Fruit fly (Drosophila melanogaster) whole organism, embryonic: ENCODE results near the gene CG10845.

Experiments
- Bdp1 ChIP-seq: fragments of 200-800 bp; sonication (Bioruptor generic); optimal IDR thresholded peaks from 3 replicates; lab custom pipeline; 2016; ENCODE audit warnings: missing biosample characterization, missing genetic modification characterization
- Blimp-1 ChIP-seq: fragments of 200-800 bp; sonication (Bioruptor generic); optimal IDR thresholded peaks from 3 replicates; lab custom pipeline; 2018; ENCODE audit warnings: missing biosample characterization, missing genetic modification characterization, mild to moderate bottlenecking, moderate library complexity, missing genetic modification reagents
- CG10209 ChIP-seq: fragments of 200-800 bp; sonication (Bioruptor generic); optimal IDR thresholded peaks from 3 replicates; lab custom pipeline; 2017; ENCODE audit warnings: missing biosample characterization, mild to moderate bottlenecking, missing genetic modification characterization, missing genetic modification reagents
- CG10267 ChIP-seq: fragments of 200-800 bp; sonication (Bioruptor generic); optimal IDR thresholded peaks from 2 replicates; lab custom pipeline; 2018; ENCODE audit warnings: missing biosample characterization, mild to moderate bottlenecking, missing genetic modification characterization, moderate library complexity
- CG14014 ChIP-seq: fragments of 200-800 bp; sonication (Bioruptor generic); IDR thresholded peaks from 2 replicates; pipeline ENCODE4 v1.3.6; 2022; ENCODE audit warnings: missing biosample characterization, missing genetic modification characterization
- CG14860 ChIP-seq: fragments of 200-800 bp; sonication (Bioruptor generic); IDR thresholded peaks from 3 replicates; pipeline ENCODE4 v1.3.6; 2022; ENCODE audit warnings: missing biosample characterization, missing genetic modification characterization; ENCODE audit not compliant: partially characterized antibody
- CG1647 ChIP-seq: fragments of 200-800 bp; sonication (Bioruptor generic); optimal IDR thresholded peaks from 3 replicates; lab custom pipeline; 2016; ENCODE audit warnings: missing biosample characterization, missing genetic modification characterization
- CG17186 ChIP-seq: fragments of 200-800 bp; sonication (Bioruptor generic); optimal IDR thresholded peaks from 3 replicates; lab custom pipeline; 2017; ENCODE audit warnings: missing biosample characterization, missing genetic modification reagents, missing genetic modification characterization
- CG17829 ChIP-seq: fragments of 200-800 bp; optimal IDR thresholded peaks from 2 replicates; lab custom pipeline; 2019; ENCODE audit warnings: missing biosample characterization, mild to moderate bottlenecking, missing genetic modification characterization, moderate library complexity
- CG2129 ChIP-seq: fragments of 200-800 bp; sonication (Bioruptor generic); IDR thresholded peaks from 2 replicates; pipeline ENCODE4 v1.3.6; 2022; ENCODE audit warnings: missing biosample characterization, missing genetic modification characterization; ENCODE audit not compliant: partially characterized antibody
- CG31441 ChIP-seq: fragments of 200-800 bp; sonication (Bioruptor generic); IDR thresholded peaks from 2 replicates; pipeline ENCODE4 v1.3.6; 2022; ENCODE audit warnings: missing biosample characterization, missing genetic modification characterization
- CG32767 ChIP-seq: fragments of 200-800 bp; sonication (Bioruptor generic); IDR thresholded peaks from 2 replicates; pipeline ENCODE4 v1.3.6; 2022; ENCODE audit warnings: missing biosample characterization, missing genetic modification characterization
- CG33557 ChIP-seq: fragments of 200-800 bp; sonication (Bioruptor generic); optimal IDR thresholded peaks from 2 replicates; lab custom pipeline; 2019; ENCODE audit warnings: missing biosample characterization, mild to moderate bottlenecking, missing genetic modification characterization, moderate library complexity
- CG6654 ChIP-seq: fragments of 200-800 bp; sonication (Bioruptor generic); optimal IDR thresholded peaks from 2 replicates; lab custom pipeline; 2017; ENCODE audit warnings: missing biosample characterization, mild to moderate bottlenecking, missing genetic modification characterization
- CG6813 ChIP-seq: fragments of 200-800 bp; sonication (Bioruptor generic); optimal IDR thresholded peaks from 2 replicates; lab custom pipeline; 2017; ENCODE audit warnings: missing biosample characterization, missing genetic modification characterization, mild to moderate bottlenecking, moderate library complexity, missing genetic modification reagents
- CG7987 ChIP-seq: fragments of 200-800 bp; sonication (Bioruptor generic); optimal IDR thresholded peaks from 2 replicates; lab custom pipeline; 2018; ENCODE audit warnings: missing biosample characterization, mild to moderate bottlenecking, missing genetic modification characterization, moderate library complexity
- CG8765 ChIP-seq: fragments of 200-800 bp; sonication (Bioruptor generic); IDR thresholded peaks from 2 replicates; pipeline ENCODE4 v1.3.6; 2022; ENCODE audit warnings: missing biosample characterization, missing genetic modification characterization
- Dbx ChIP-seq: fragments of 200-800 bp; sonication (Bioruptor generic); IDR thresholded peaks from 3 replicates; pipeline ENCODE4 v1.3.6; 2022; ENCODE audit warnings: missing biosample characterization, missing genetic modification characterization
- Drgx ChIP-seq: fragments of 200-800 bp; sonication (Bioruptor generic); IDR thresholded peaks from 2 replicates; pipeline ENCODE4 v1.3.6; 2022; ENCODE audit warnings: missing biosample characterization, missing genetic modification characterization
- Fer2 ChIP-seq: fragments of 200-800 bp; sonication (Bioruptor generic); optimal IDR thresholded peaks from 2 replicates; lab custom pipeline; 2018; ENCODE audit warnings: missing biosample characterization, mild to moderate bottlenecking, missing genetic modification characterization, moderate library complexity
- H15 ChIP-seq: fragments of 200-800 bp; sonication (Bioruptor generic); IDR thresholded peaks from 3 replicates; pipeline ENCODE4 v1.3.6; 2022; ENCODE audit warnings: missing biosample characterization, missing genetic modification characterization
- HHEX ChIP-seq: fragments of 200-800 bp; sonication (Bioruptor generic); optimal IDR thresholded peaks from 3 replicates; lab custom pipeline; 2017; ENCODE audit warnings: missing biosample characterization, mild to moderate bottlenecking, missing genetic modification characterization, missing genetic modification reagents
- Hr39 ChIP-seq: fragments of >200 bp; optimal IDR thresholded peaks from 2 replicates; lab custom pipeline; 2017
- Ravus ChIP-seq: fragments of 200-800 bp; sonication (Bioruptor generic); IDR thresholded peaks from 2 replicates; pipeline ENCODE4 v1.3.6; 2022; ENCODE audit warnings: missing biosample characterization, missing genetic modification characterization
- Rfx ChIP-seq: fragments of 200-800 bp; sonication (Bioruptor generic); IDR thresholded peaks from 2 replicates; pipeline ENCODE4 v1.3.6; 2022; ENCODE audit warnings: missing biosample characterization, missing genetic modification characterization
- YL-1 ChIP-seq: fragments of 200-800 bp; sonication (Bioruptor generic); optimal IDR thresholded peaks from 3 replicates; lab custom pipeline; 2017; ENCODE audit warnings: missing biosample characterization, mild to moderate bottlenecking, missing genetic modification characterization
- al ChIP-seq: fragments of 200-800 bp; sonication (Bioruptor generic); IDR thresholded peaks from 2 replicates; pipeline ENCODE4 v1.3.6; 2022; ENCODE audit warnings: missing biosample characterization, missing genetic modification characterization
- chif ChIP-seq, 2 experiments: fragments of 200-800 bp; sonication (Bioruptor generic); optimal IDR thresholded peaks; 3 replicates each; lab custom pipeline; 2016; ENCODE audit warnings: missing biosample characterization in 2 of 2, missing genetic modification characterization in 2 of 2
- croc ChIP-seq: fragments of 200-800 bp; sonication (Bioruptor generic); conservative IDR thresholded peaks from 3 replicates; pipeline ENCODE4 v1.3.6; 2022; ENCODE audit warnings: missing biosample characterization, missing genetic modification characterization
- dm ChIP-seq: fragments of 200-800 bp; sonication (Bioruptor generic); optimal IDR thresholded peaks from 3 replicates; lab custom pipeline; 2016; ENCODE audit warnings: missing biosample characterization, missing genetic modification characterization
- exex ChIP-seq: fragments of 200-800 bp; sonication (Bioruptor generic); optimal IDR thresholded peaks from 4 replicates; lab custom pipeline; 2018; ENCODE audit warnings: missing biosample characterization, mild to moderate bottlenecking, missing genetic modification characterization, moderate library complexity
- fd102C ChIP-seq: fragments of 200-800 bp; sonication (Bioruptor generic); optimal IDR thresholded peaks from 2 replicates; lab custom pipeline; 2018; ENCODE audit warnings: missing biosample characterization, mild to moderate bottlenecking, missing genetic modification characterization, moderate library complexity
- fd64A ChIP-seq: fragments of 200-800 bp; sonication (Bioruptor generic); optimal IDR thresholded peaks from 3 replicates; lab custom pipeline; 2018; ENCODE audit warnings: missing biosample characterization, mild to moderate bottlenecking, missing genetic modification characterization
- gfzf ChIP-seq: fragments of 200-800 bp; sonication (Bioruptor generic); optimal IDR thresholded peaks from 2 replicates; lab custom pipeline; 2016; ENCODE audit warnings: missing biosample characterization, mild to moderate bottlenecking, missing genetic modification characterization, moderate library complexity
- lbe ChIP-seq: fragments of 200-800 bp; sonication (Bioruptor generic); optimal IDR thresholded peaks from 2 replicates; lab custom pipeline; 2016; ENCODE audit warnings: missing biosample characterization, mild to moderate bottlenecking, missing genetic modification characterization
- mam ChIP-seq: fragments of 200-800 bp; sonication (Bioruptor generic); optimal IDR thresholded peaks from 3 replicates; lab custom pipeline; 2016; ENCODE audit warnings: missing biosample characterization, missing genetic modification characterization
- mld ChIP-seq: fragments of 200-800 bp; sonication (Bioruptor generic); IDR thresholded peaks from 3 replicates; pipeline ENCODE4 v1.3.6; 2022; ENCODE audit warnings: missing biosample characterization, missing genetic modification characterization; ENCODE audit not compliant: partially characterized antibody
- pan ChIP-seq, 4 experiments: fragments of >200 bp in 3 of 4; fragments of 200-800 bp in 1 of 4; sonication (Bioruptor generic) in 1 of 4; optimal IDR thresholded peaks in 3 of 4; IDR thresholded peaks in 1 of 4; 2 replicates each; pipeline versions ENCODE4 v1.3.6 to Lab custom; 2017 to 2022; ENCODE audit warnings: missing biosample characterization in 2 of 4, missing genetic modification characterization in 2 of 4, mixed read lengths in 1 of 4
- pita ChIP-seq: fragments of 200-800 bp; sonication (Bioruptor generic); optimal IDR thresholded peaks from 2 replicates; lab custom pipeline; 2017; ENCODE audit warnings: missing biosample characterization, mild to moderate bottlenecking, missing genetic modification characterization
- pzg ChIP-seq: fragments of 200-800 bp; sonication (Bioruptor generic); optimal IDR thresholded peaks from 3 replicates; lab custom pipeline; 2018; ENCODE audit warnings: missing biosample characterization, mild to moderate bottlenecking, missing genetic modification characterization, moderate library complexity
- ranshi ChIP-seq: fragments of 200-800 bp; sonication (Bioruptor generic); IDR thresholded peaks from 2 replicates; pipeline ENCODE4 v1.3.6; 2022; ENCODE audit warnings: missing biosample characterization, missing genetic modification characterization
- repo ChIP-seq: fragments of 200-800 bp; sonication (Bioruptor generic); optimal IDR thresholded peaks from 2 replicates; lab custom pipeline; 2016; ENCODE audit warnings: missing biosample characterization, missing genetic modification characterization
- rib ChIP-seq: fragments of 200-800 bp; sonication (Bioruptor generic); IDR thresholded peaks from 2 replicates; pipeline ENCODE4 v1.3.6; 2022; ENCODE audit warnings: missing biosample characterization, missing genetic modification characterization
- slbo ChIP-seq: fragments of 200-800 bp; sonication (Bioruptor generic); IDR thresholded peaks from 2 replicates; pipeline ENCODE4 v1.3.6; 2022; ENCODE audit warnings: missing biosample characterization, missing genetic modification characterization
- sob ChIP-seq: fragments of 200-800 bp; sonication (Bioruptor generic); IDR thresholded peaks from 2 replicates; pipeline ENCODE4 v1.3.6; 2022; ENCODE audit warnings: missing biosample characterization, missing genetic modification characterization
- unc-4 ChIP-seq: fragments of 200-800 bp; sonication (Bioruptor generic); IDR thresholded peaks from 2 replicates; pipeline ENCODE4 v1.3.6; 2022; ENCODE audit warnings: missing biosample characterization, missing genetic modification characterization; ENCODE audit not compliant: partially characterized antibody
- wdn ChIP-seq: fragments of 200-800 bp; sonication (Bioruptor generic); IDR thresholded peaks from 2 replicates; pipeline ENCODE4 v1.3.6; 2022; ENCODE audit warnings: missing biosample characterization, missing genetic modification characterization
- zfh2 ChIP-seq: fragments of 200-800 bp; sonication (Bioruptor generic); optimal IDR thresholded peaks from 2 replicates; lab custom pipeline; 2016; ENCODE audit warnings: missing biosample characterization, missing genetic modification characterization

The CG10845 gene

dm6 chr3R:24944920-24945853 lies 44.3 kb downstream of the CG10845 start, which contains the start of the genes ssh and Nmnat (continued):
- TF ChIP-seq CG10267 (tag; lab: Kevin White, UChicago) (peak; percentile 98), CG32767 (GFP tag; lab: Robert Waterston, UW) (no peak), Bdp1 (no peak), mld (GFP tag; lab: Robert Waterston, UW) (peak; percentile 84), rib (no peak), CG17186 (peak; percentile 56), unc-4 (peak; percentile 89), CG8765 (no peak), wdn (no peak), CG31441 (GFP tag; lab: Robert Waterston, UW) (0 out of 2 replicates have a peak, but pooled peaks have one; percentile 15), chif (GFP tag; optimal IDR thresholded peaks at IDR 0.05; lab: Kevin White, UChicago) (no peak), pita (GFP tag; lab: Kevin White, UChicago) (no peak), YL-1 (GFP tag; lab: Kevin White, UChicago) (peak; percentile 92), CG17829 (tag; lab: Kevin White, UChicago) (peak; percentile 54), Drgx (no peak), CG33557 (GFP tag; lab: Kevin White, UChicago) (peak; percentile 3), Rfx (peak; percentile 67), CG10209 (peak; percentile 5), HHEX (GFP tag; lab: Kevin White, UChicago) (no peak), CG7987 (GFP tag; lab: Kevin White, UChicago) (peak; percentile 1), CG6813 (GFP tag; lab: Kevin White, UChicago) (no peak), CG1647 (GFP tag; lab: Kevin White, UChicago) (no peak), fd64A (no peak), Hr39 (lab: Kevin White, UChicago) (no peak), Blimp-1 (GFP tag; lab: Kevin White, UChicago) (no peak), CG2129 (GFP tag; lab: Robert Waterston, UW) (peak; percentile 69), pzg (GFP tag; lab: Kevin White, UChicago) (peak; percentile 89), Ravus (GFP tag; lab: Robert Waterston, UW) (no peak), pan (optimal IDR thresholded peaks at IDR 0.05; lab: Kevin White, UChicago) (no peak), pan (GFP tag; optimal IDR thresholded peaks at IDR 0.05 in 1 of 2, IDR thresholded peaks at IDR 0.05 in 1 of 2) (no peak), ranshi (GFP tag; lab: Robert Waterston, UW) (no peak), zfh2 (peak; percentile 42), gfzf (GFP tag; lab: Kevin White, UChicago) (peak; percentile 34), CG14860 (peak; percentile 83), fd102C (GFP tag; lab: Kevin White, UChicago) (no peak), slbo (peak; percentile 52), exex (tag; lab: Kevin White, UChicago) (no peak), Dbx (GFP tag; lab: Robert Waterston, UW) (no peak; the same call in 2 of the 3 replicates), repo (GFP tag; lab: Kevin White, UChicago) (no peak), lbe (GFP tag; lab: Kevin White, UChicago) (peak; percentile 55), Fer2 (tag; lab: Kevin White, UChicago) (no peak), CG14014 (GFP tag; lab: Robert Waterston, UW) (no peak), mam (peak; percentile 37), croc (no peak), al (0 out of 2 replicates have a peak, but pooled peaks have one; percentile 36), CG6654 (no peak), H15 (GFP tag; lab: Robert Waterston, UW) (no peak), sob (peak; percentile 65), dm (peak; percentile 40)
